Worm (Caenorhabditis elegans) whole organism, young adult: ENCODE data around the gene ska-3.
A peak's percentile ranks its signal among the peaks of the same experiment; 100 is the strongest.

Experiments used
- B0019.2 ChIP-seq: fragments of 200-800 bp; sonication (Bioruptor generic); conservative IDR thresholded peaks from 2 replicates; pipeline ENCODE4 v1.3.6; 2022; ENCODE audit warnings: missing genetic modification reagents, missing genetic modification characterization, missing compliant biosample characterization
- F33H1.4 ChIP-seq: fragments of 200-800 bp; sonication (Bioruptor generic); IDR thresholded peaks from 2 replicates; pipeline ENCODE4 v1.3.6; 2022; ENCODE audit warnings: missing genetic modification reagents, missing genetic modification characterization, missing compliant biosample characterization
- F52B5.7 ChIP-seq: sonication (generic microtip); optimal IDR thresholded peaks from 2 replicates; lab custom pipeline; 2016; ENCODE audit warnings: mild to moderate bottlenecking, missing genetic modification characterization, missing compliant biosample characterization
- F57A8.1 ChIP-seq: fragments of 200-800 bp; sonication (Bioruptor generic); optimal IDR thresholded peaks from 2 replicates; lab custom pipeline; 2018; ENCODE audit warnings: mild to moderate bottlenecking, missing genetic modification characterization, moderate library complexity, missing compliant biosample characterization
- F57C9.4 ChIP-seq: sonication (generic microtip); optimal IDR thresholded peaks from 2 replicates; lab custom pipeline; 2017; ENCODE audit warnings: mild to moderate bottlenecking, missing genetic modification characterization, missing compliant biosample characterization
- K11D2.4 ChIP-seq: fragments of 200-800 bp; sonication (Bioruptor generic); IDR thresholded peaks from 2 replicates; pipeline ENCODE4 v1.3.6; 2022; ENCODE audit warnings: missing genetic modification reagents, missing genetic modification characterization, missing compliant biosample characterization
- T07F8.4 ChIP-seq: sonication (generic microtip); optimal IDR thresholded peaks from 2 replicates; lab custom pipeline; 2016; ENCODE audit warnings: mild to moderate bottlenecking, missing genetic modification characterization, moderate library complexity, missing compliant biosample characterization
- Y53F4B.3 ChIP-seq: fragments of 200-800 bp; sonication (Bioruptor generic); IDR thresholded peaks from 2 replicates; pipeline ENCODE4 v1.3.6; 2022; ENCODE audit warnings: missing genetic modification reagents, missing genetic modification characterization, missing compliant biosample characterization
- Y67H2A.10 ChIP-seq: fragments of 200-800 bp; sonication (Bioruptor generic); conservative IDR thresholded peaks from 2 replicates; pipeline ENCODE4 v1.3.6; 2022; ENCODE audit warnings: missing genetic modification reagents, missing genetic modification characterization, missing compliant biosample characterization
- Y95B8A.8 ChIP-seq: fragments of 200-800 bp; sonication (Bioruptor generic); IDR thresholded peaks from 2 replicates; pipeline ENCODE4 v1.3.6; 2022; ENCODE audit warnings: missing genetic modification reagents, missing genetic modification characterization, missing compliant biosample characterization
- attf-5 ChIP-seq: fragments of 200-800 bp; sonication (Bioruptor generic); optimal IDR thresholded peaks from 2 replicates; lab custom pipeline; 2018; ENCODE audit warnings: mild to moderate bottlenecking, missing genetic modification characterization, missing compliant biosample characterization
- attf-6 ChIP-seq: fragments of 200-800 bp; sonication (Bioruptor generic); IDR thresholded peaks from 2 replicates; pipeline ENCODE4 v1.3.6; 2022; ENCODE audit warnings: missing genetic modification reagents, missing genetic modification characterization, missing compliant biosample characterization
- bed-1 ChIP-seq: fragments of 200-800 bp; sonication (Bioruptor generic); IDR thresholded peaks from 2 replicates; pipeline ENCODE4 v1.3.6; 2022; ENCODE audit warnings: missing genetic modification reagents, missing genetic modification characterization, missing compliant biosample characterization
- bed-2 ChIP-seq: fragments of 200-800 bp; sonication (Bioruptor generic); IDR thresholded peaks from 2 replicates; pipeline ENCODE4 v1.3.6; 2022; ENCODE audit warnings: missing genetic modification reagents, missing genetic modification characterization, missing compliant biosample characterization
- cebp-1 ChIP-seq, 2 experiments: fragments of 200-800 bp in 1 of 2; sonication (Bioruptor generic) in 1 of 2; sonication (generic microtip) in 1 of 2; IDR thresholded peaks in 1 of 2; optimal IDR thresholded peaks in 1 of 2; 2 replicates each; pipeline versions ENCODE4 v1.3.6 to Lab custom; 2017 to 2022; ENCODE audit warnings: missing compliant biosample characterization in 2 of 2, missing genetic modification characterization in 2 of 2, mild to moderate bottlenecking in 1 of 2, missing genetic modification reagents in 1 of 2, moderate library complexity in 1 of 2
- ceh-100 ChIP-seq: fragments of 200-800 bp; sonication (Bioruptor generic); IDR thresholded peaks from 2 replicates; pipeline ENCODE4 v1.3.6; 2022; ENCODE audit warnings: missing genetic modification reagents, missing genetic modification characterization, missing compliant biosample characterization
- ceh-58 ChIP-seq: fragments of 200-800 bp; sonication (Bioruptor generic); IDR thresholded peaks from 2 replicates; pipeline ENCODE4 v1.3.6; 2022; ENCODE audit warnings: missing genetic modification characterization, missing compliant biosample characterization
- dox-1 ChIP-seq: fragments of 200-800 bp; sonication (Bioruptor generic); IDR thresholded peaks from 2 replicates; pipeline ENCODE4 v1.3.6; 2022; ENCODE audit warnings: missing genetic modification reagents, missing genetic modification characterization, missing compliant biosample characterization
- ekl-4 ChIP-seq: fragments of 200-800 bp; sonication (Bioruptor generic); IDR thresholded peaks from 2 replicates; pipeline ENCODE4 v1.3.6; 2022; ENCODE audit warnings: missing genetic modification reagents, missing genetic modification characterization, missing compliant biosample characterization
- hlh-26 ChIP-seq: fragments of 200-800 bp; sonication (Bioruptor generic); conservative IDR thresholded peaks from 2 replicates; pipeline ENCODE4 v1.3.6; 2022; ENCODE audit warnings: missing genetic modification reagents, missing genetic modification characterization, missing compliant biosample characterization
- hmg-1.2 ChIP-seq: fragments of 200-800 bp; sonication (Bioruptor generic); IDR thresholded peaks from 2 replicates; pipeline ENCODE4 v1.3.6; 2022; ENCODE audit warnings: missing genetic modification reagents, missing genetic modification characterization, missing compliant biosample characterization
- hmg-20 ChIP-seq: fragments of 200-800 bp; sonication (Bioruptor generic); IDR thresholded peaks from 2 replicates; pipeline ENCODE4 v1.3.6; 2022; ENCODE audit warnings: missing genetic modification reagents, missing genetic modification characterization, missing compliant biosample characterization
- lag-1 ChIP-seq: fragments of 200-800 bp; sonication (Bioruptor generic); IDR thresholded peaks from 2 replicates; pipeline ENCODE4 v1.3.6; 2022; ENCODE audit warnings: missing genetic modification reagents, missing genetic modification characterization, missing compliant biosample characterization
- lin-54 ChIP-seq: fragments of 200-800 bp; sonication (Bioruptor generic); optimal IDR thresholded peaks from 2 replicates; lab custom pipeline; 2018; ENCODE audit warnings: mild to moderate bottlenecking, missing genetic modification characterization, missing compliant biosample characterization
- lsy-27 ChIP-seq: sonication (generic microtip); optimal IDR thresholded peaks from 2 replicates; lab custom pipeline; 2017; ENCODE audit warnings: missing genetic modification characterization, mild to moderate bottlenecking, missing compliant biosample characterization, antibody characterized with exemption, missing genotype, borderline replicate concordance; ENCODE audit not compliant: insufficient read depth
- madf-3 ChIP-seq: fragments of 200-800 bp; sonication (Bioruptor generic); IDR thresholded peaks from 2 replicates; pipeline ENCODE4 v1.3.6; 2022; ENCODE audit warnings: missing genetic modification reagents, missing genetic modification characterization, missing compliant biosample characterization
- mes-4 ChIP-seq: sonication (generic microtip); optimal IDR thresholded peaks from 2 replicates; lab custom pipeline; 2016; ENCODE audit warnings: missing genotype, missing genetic modification characterization, missing compliant biosample characterization
- nfya-2 ChIP-seq: fragments of 200-800 bp; sonication (Bioruptor generic); IDR thresholded peaks from 2 replicates; pipeline ENCODE4 v1.3.6; 2022; ENCODE audit warnings: missing genetic modification reagents, missing genetic modification characterization, missing compliant biosample characterization
- nfyb-1 ChIP-seq: fragments of 200-800 bp; sonication (Bioruptor generic); IDR thresholded peaks from 2 replicates; pipeline ENCODE4 v1.3.6; 2022; ENCODE audit warnings: missing genetic modification reagents, missing genetic modification characterization, missing compliant biosample characterization
- nhr-27 ChIP-seq: fragments of 200-800 bp; sonication (Bioruptor generic); optimal IDR thresholded peaks from 2 replicates; lab custom pipeline; 2018; ENCODE audit warnings: mild to moderate bottlenecking, missing genetic modification characterization, moderate library complexity, missing compliant biosample characterization
- nhr-90 ChIP-seq: sonication (generic microtip); optimal IDR thresholded peaks from 2 replicates; lab custom pipeline; 2016; ENCODE audit warnings: missing genotype, mild to moderate bottlenecking, missing genetic modification characterization, missing compliant biosample characterization
- rcor-1 ChIP-seq: fragments of 200-800 bp; sonication (Bioruptor generic); IDR thresholded peaks from 2 replicates; pipeline ENCODE4 v1.3.6; 2022; ENCODE audit warnings: missing genetic modification reagents, missing genetic modification characterization, missing compliant biosample characterization
- repo-1 ChIP-seq: sonication (generic microtip); optimal IDR thresholded peaks from 2 replicates; lab custom pipeline; 2017; ENCODE audit warnings: mild to moderate bottlenecking, missing genetic modification characterization, missing compliant biosample characterization
- rpc-1 ChIP-seq, 2 experiments: fragments of 150-350 bp in 1 of 2; sonication (generic microtip) in 1 of 2; optimal IDR thresholded peaks; 2 replicates each; lab custom pipeline; 2014 to 2018; ENCODE audit warnings: missing biosample characterization in 1 of 2, missing genetic modification characterization in 1 of 2, missing genetic modification reagents in 1 of 2, missing genotype in 1 of 2
- sptf-2 ChIP-seq: fragments of 200-800 bp; sonication (Bioruptor generic); optimal IDR thresholded peaks from 2 replicates; lab custom pipeline; 2018; ENCODE audit warnings: mild to moderate bottlenecking, missing genetic modification characterization, missing compliant biosample characterization
- zfh-2 ChIP-seq: fragments of 200-800 bp; sonication (Bioruptor generic); conservative IDR thresholded peaks from 2 replicates; pipeline ENCODE4 v1.3.6; 2022; ENCODE audit warnings: missing genetic modification reagents, missing genetic modification characterization, missing compliant biosample characterization
- ztf-6 ChIP-seq: fragments of 200-800 bp; sonication (Bioruptor generic); IDR thresholded peaks from 2 replicates; pipeline ENCODE4 v1.3.6; 2022; ENCODE audit warnings: missing genetic modification reagents, missing genetic modification characterization, missing compliant biosample characterization

The ska-3 gene

ce11 chrIII:5674196-5674595, 4.6 kb downstream of the ska-3 start:
- no peak for TF ChIP-seq F57C9.4 (tag; lab: Kevin White, UChicago)
- TF ChIP-seq cebp-1 (GFP tag; IDR thresholded peaks at IDR 0.05; lab: Robert Waterston, UW) = no peak
- peak; percentile 50 for TF ChIP-seq cebp-1 (tag; optimal IDR thresholded peaks at IDR 0.05; lab: Kevin White, UChicago)

ce11 chrIII:5667952-5668489, 10.8 kb downstream of the ska-3 start:
- TF ChIP-seq cebp-1 (GFP tag; IDR thresholded peaks at IDR 0.05; lab: Robert Waterston, UW) (no peak), cebp-1 (tag; optimal IDR thresholded peaks at IDR 0.05; lab: Kevin White, UChicago) (peak; percentile 11), zfh-2 (GFP tag; lab: Robert Waterston, UW) (no peak), F33H1.4 (GFP tag; lab: Robert Waterston, UW) (no peak), nhr-90 (tag; lab: Kevin White, UChicago) (no peak), hmg-1.2 (GFP tag; lab: Robert Waterston, UW) (peak; percentile 70; the same call in 1 of the 2 replicates)

ce11 chrIII:5665710-5666109, 13.1 kb downstream of the ska-3 start:
- TF ChIP-seq attf-6 (GFP tag; lab: Robert Waterston, UW) = no peak
- no peak for TF ChIP-seq dox-1 (GFP tag; lab: Robert Waterston, UW)
- TF ChIP-seq nfyb-1 (GFP tag; lab: Robert Waterston, UW) = no peak
- no peak for TF ChIP-seq attf-5 (GFP tag; lab: Kevin White, UChicago)
- no peak for TF ChIP-seq lag-1 (GFP tag; lab: Robert Waterston, UW)
- no peak for TF ChIP-seq zfh-2 (GFP tag; lab: Robert Waterston, UW)
- no peak for TF ChIP-seq K11D2.4
- TF ChIP-seq Y53F4B.3 (GFP tag; lab: Robert Waterston, UW) = no peak
- TF ChIP-seq Y67H2A.10 (GFP tag; lab: Robert Waterston, UW) = no peak
- no peak for TF ChIP-seq ztf-6 (GFP tag; lab: Robert Waterston, UW)
- TF ChIP-seq mes-4 (tag; lab: Kevin White, UChicago) = no peak
- TF ChIP-seq hlh-26 (GFP tag; lab: Robert Waterston, UW) = no peak
- no peak for TF ChIP-seq hmg-20 (GFP tag; lab: Robert Waterston, UW)
- TF ChIP-seq ceh-100 = no peak
- TF ChIP-seq madf-3 (GFP tag; lab: Robert Waterston, UW) = no peak
- TF ChIP-seq rcor-1 (GFP tag; lab: Robert Waterston, UW) = no peak
- no peak for TF ChIP-seq ekl-4 (GFP tag; lab: Robert Waterston, UW)
- no peak for TF ChIP-seq Y95B8A.8 (GFP tag; lab: Robert Waterston, UW)
- no peak for TF ChIP-seq F52B5.7
- no peak for TF ChIP-seq lin-54 (GFP tag; lab: Kevin White, UChicago)

ce11 chrIII:5665278-5665677, 13.5 kb downstream of the ska-3 start:
- no peak for TF ChIP-seq repo-1 (tag; lab: Kevin White, UChicago)
- no peak for TF ChIP-seq T07F8.4 (tag; lab: Kevin White, UChicago)
- TF ChIP-seq ceh-100 = no peak
- TF ChIP-seq F57A8.1 (GFP tag; lab: Kevin White, UChicago) = no peak
- no peak for TF ChIP-seq bed-2 (GFP tag; lab: Robert Waterston, UW)
- no peak for TF ChIP-seq rpc-1 (optimal IDR thresholded peaks at IDR 0.05; lab: Kevin White, UChicago)
- no peak for TF ChIP-seq rpc-1 (tag; optimal IDR thresholded peaks at IDR 0.05; lab: Kevin White, UChicago)
- TF ChIP-seq bed-1 (GFP tag; lab: Robert Waterston, UW) = no peak
- TF ChIP-seq lsy-27 = no peak
- TF ChIP-seq nfya-2 = no peak
- no peak for TF ChIP-seq ceh-58 (GFP tag; lab: Robert Waterston, UW)
- TF ChIP-seq sptf-2 (GFP tag; lab: Kevin White, UChicago) = no peak
- no peak for TF ChIP-seq nhr-27 (tag; lab: Kevin White, UChicago)
- no peak for TF ChIP-seq B0019.2 (GFP tag; lab: Robert Waterston, UW)
- TF ChIP-seq, all 124 proteins: peak for 0
